Worm (Caenorhabditis elegans): ENCODE results near the gene ret-1.

Gene ret-1

DNA sequence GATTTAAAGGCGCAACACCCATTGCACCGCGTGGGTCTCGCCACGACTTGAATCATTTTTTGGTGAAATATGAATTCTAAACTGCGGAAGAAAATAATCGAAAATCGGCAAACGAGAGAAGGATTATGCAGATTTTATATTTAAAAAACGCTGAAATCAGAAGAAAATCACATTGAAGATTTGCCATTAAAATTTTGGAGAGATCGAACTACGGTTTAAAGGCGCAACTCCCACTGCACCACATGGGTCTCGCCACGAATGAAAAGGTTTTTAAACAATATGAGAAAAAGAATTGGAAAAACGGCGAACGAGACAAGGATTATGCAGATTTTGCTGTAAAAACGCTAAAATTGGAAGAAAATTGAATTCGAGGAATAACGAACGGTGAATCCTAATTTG lies 14.4 kb downstream of the ret-1 start (continued):
- TF ChIP-seq nfyb-1 (GFP tag; IDR thresholded peaks at IDR 0.05) (no peak), hmg-20 (GFP tag; IDR thresholded peaks at IDR 0.05) (no peak), ets-4 (GFP tag; optimal IDR thresholded peaks at IDR 0.05) (no peak), unc-62 (GFP tag; optimal IDR thresholded peaks at IDR 0.05) (no peak), ceh-100 (GFP tag; IDR thresholded peaks at IDR 0.05) (no peak), T07F8.4 (tag; optimal IDR thresholded peaks at IDR 0.05) (no peak), let-526 (GFP tag; IDR thresholded peaks at IDR 0.05) (no peak), ztf-3 (GFP tag; optimal IDR thresholded peaks at IDR 0.05) (no peak), attf-5 (GFP tag; optimal IDR thresholded peaks at IDR 0.05) (no peak), madf-6 (GFP tag; IDR thresholded peaks at IDR 0.05) (peak; percentile 72; the same call in 1 of the 2 replicates), F57A8.1 (GFP tag; optimal IDR thresholded peaks at IDR 0.05) (no peak), dpl-1 (GFP tag; optimal IDR thresholded peaks at IDR 0.05) (peak; percentile 32), dpff-1 (tag; optimal IDR thresholded peaks at IDR 0.05) (no peak), tlf-1 (GFP tag; optimal IDR thresholded peaks at IDR 0.05) (peak; percentile 45), dox-1 (GFP tag; IDR thresholded peaks at IDR 0.05) (peak; percentile 31; the same call in 1 of the 2 replicates), F39B2.1 (GFP tag; IDR thresholded peaks at IDR 0.05) (no peak), lir-1 (GFP tag; conservative IDR thresholded peaks at IDR 0.05) (no peak), T26A5.8 (tag; optimal IDR thresholded peaks at IDR 0.05) (no peak), C06A6.2 (GFP tag; conservative IDR thresholded peaks at IDR 0.05) (no peak), rec-8 (tag; optimal IDR thresholded peaks at IDR 0.05) (no peak), F55B11.4 (tag; optimal IDR thresholded peaks at IDR 0.05; ENCODE audit: borderline replicate concordance, insufficient read depth) (no peak), C17E4.6 (GFP tag; IDR thresholded peaks at IDR 0.05) (no peak), unc-130 (GFP tag; optimal IDR thresholded peaks at IDR 0.05) (peak; percentile 55), aptf-2 (GFP tag; conservative IDR thresholded peaks at IDR 0.05) (no peak), hlh-12 (tag; optimal IDR thresholded peaks at IDR 0.05) (no peak), Y79H2A.3 (GFP tag; conservative IDR thresholded peaks at IDR 0.05) (no peak), tbx-9 (tag; optimal IDR thresholded peaks at IDR 0.05; ENCODE audit: borderline replicate concordance) (no peak), F33H1.4 (GFP tag; IDR thresholded peaks at IDR 0.05) (peak; percentile 85), chd-7 (tag; optimal IDR thresholded peaks at IDR 0.05) (no peak), F22D6.2 (tag; optimal IDR thresholded peaks at IDR 0.05) (no peak), Y95B8A.8 (GFP tag; IDR thresholded peaks at IDR 0.05) (no peak), lin-26 (GFP tag; IDR thresholded peaks at IDR 0.05) (no peak), mcd-1 (GFP tag; IDR thresholded peaks at IDR 0.05) (peak; percentile 20; the same call in 1 of the 2 replicates), zfh-2 (GFP tag; conservative IDR thresholded peaks at IDR 0.05) (no peak), snpc-1.1 (tag; optimal IDR thresholded peaks at IDR 0.05; ENCODE audit: insufficient read depth) (no peak), nhr-120 (GFP tag; IDR thresholded peaks at IDR 0.05) (no peak), F10E7.11 (tag; optimal IDR thresholded peaks at IDR 0.05) (no peak), lin-54 (GFP tag; optimal IDR thresholded peaks at IDR 0.05) (peak; percentile 34), pbrm-1 (GFP tag; IDR thresholded peaks at IDR 0.05) (no peak), ceh-27 (GFP tag; optimal IDR thresholded peaks at IDR 0.05) (no peak), ekl-4 (GFP tag; IDR thresholded peaks at IDR 0.05) (no peak), mxl-1 (tag; optimal IDR thresholded peaks at IDR 0.05) (no peak), hmg-1.2 (GFP tag; IDR thresholded peaks at IDR 0.05) (no peak), die-1 (tag; optimal IDR thresholded peaks at IDR 0.05) (no peak), B0261.1 (tag; optimal IDR thresholded peaks at IDR 0.05) (no peak), K11D2.4 (GFP tag; IDR thresholded peaks at IDR 0.05) (no peak), ccch-3 (GFP tag; optimal IDR thresholded peaks at IDR 0.05) (no peak), him-1 (tag; optimal IDR thresholded peaks at IDR 0.05) (no peak), mes-4 (tag; optimal IDR thresholded peaks at IDR 0.05) (no peak), ceh-58 (GFP tag; IDR thresholded peaks at IDR 0.05) (no peak)

Data from whole organism, young adult.